Worm (Caenorhabditis elegans) whole organism, L3 larva: Measurements from ENCODE around the gene srg-64.

Source experiments
- ZK546.5 ChIP-seq: sonication (generic microtip); optimal IDR thresholded peaks from 2 replicates; lab custom pipeline; 2017; ENCODE audit warnings: missing biosample characterization, missing genetic modification characterization
- ceh-16 ChIP-seq: sonication (generic microtip); optimal IDR thresholded peaks from 2 replicates; lab custom pipeline; 2017; ENCODE audit warnings: missing biosample characterization, missing genetic modification characterization
- ceh-28 ChIP-seq: fragments of 150-350 bp; optimal IDR thresholded peaks from 2 replicates; lab custom pipeline; 2014; ENCODE audit warnings: missing biosample characterization, missing genetic modification reagents, missing genetic modification characterization
- ceh-82 ChIP-seq: fragments of 150-350 bp; optimal IDR thresholded peaks from 2 replicates; lab custom pipeline; 2014; ENCODE audit warnings: missing biosample characterization, missing genetic modification characterization
- daf-12 ChIP-seq: fragments of 150-350 bp; optimal IDR thresholded peaks from 2 replicates; lab custom pipeline; 2014; ENCODE audit warnings: missing biosample characterization, missing genetic modification reagents, missing genetic modification characterization
- egl-27 ChIP-seq: sonication (generic microtip); optimal IDR thresholded peaks from 4 replicates; lab custom pipeline; 2017; ENCODE audit warnings: missing biosample characterization, missing genetic modification reagents, missing genetic modification characterization
- egl-5 ChIP-seq: fragments of 150-350 bp; optimal IDR thresholded peaks from 2 replicates; lab custom pipeline; 2017; ENCODE audit warnings: missing biosample characterization, missing genetic modification reagents, missing genetic modification characterization, inconsistent platforms
- elt-1 ChIP-seq: fragments of 150-350 bp; optimal IDR thresholded peaks from 2 replicates; lab custom pipeline; 2014; ENCODE audit warnings: missing biosample characterization, missing genetic modification characterization
- elt-2 ChIP-seq: sonication (generic microtip); optimal IDR thresholded peaks from 2 replicates; lab custom pipeline; 2016; ENCODE audit warnings: missing genetic modification reagents, mild to moderate bottlenecking, missing genetic modification characterization, missing compliant biosample characterization
- elt-3 ChIP-seq, 3 experiments: fragments of 150-350 bp in 1 of 3; sonication (generic microtip) in 2 of 3; optimal IDR thresholded peaks; 2 replicates in 2 of 3; 4 replicates in 1 of 3; lab custom pipeline; 2014 to 2017; ENCODE audit warnings: missing biosample characterization in 3 of 3, missing genetic modification characterization in 3 of 3
- eor-1 ChIP-seq, 2 experiments: fragments of 150-350 bp; optimal IDR thresholded peaks; 2 replicates each; lab custom pipeline; 2014 to 2018; ENCODE audit warnings: missing biosample characterization in 2 of 2, missing genetic modification characterization in 2 of 2
- fkh-10 ChIP-seq: sonication (generic microtip); optimal IDR thresholded peaks from 2 replicates; lab custom pipeline; 2017; ENCODE audit warnings: missing biosample characterization, missing genetic modification reagents, missing genetic modification characterization
- jun-1 ChIP-seq: fragments of 150-350 bp; optimal IDR thresholded peaks from 2 replicates; lab custom pipeline; 2014; ENCODE audit warnings: missing biosample characterization, missing genetic modification reagents, missing genetic modification characterization
- lin-15B ChIP-seq: fragments of 150-350 bp; optimal IDR thresholded peaks from 2 replicates; lab custom pipeline; 2014; ENCODE audit warnings: missing biosample characterization, missing genetic modification characterization
- lin-39 ChIP-seq: fragments of 150-350 bp; optimal IDR thresholded peaks from 2 replicates; lab custom pipeline; 2018; ENCODE audit warnings: missing biosample characterization, missing genetic modification reagents, missing genetic modification characterization
- lsy-12 ChIP-seq: sonication (generic microtip); optimal IDR thresholded peaks from 2 replicates; lab custom pipeline; 2016; ENCODE audit warnings: mild to moderate bottlenecking, missing genetic modification characterization, missing compliant biosample characterization
- mdl-1 ChIP-seq: fragments of 150-350 bp; optimal IDR thresholded peaks from 2 replicates; lab custom pipeline; 2014; ENCODE audit warnings: missing biosample characterization, missing genetic modification characterization
- mml-1 ChIP-seq: fragments of 150-350 bp; sonication (generic microtip); optimal IDR thresholded peaks from 3 replicates; lab custom pipeline; 2014; ENCODE audit warnings: missing biosample characterization, missing genetic modification characterization
- nfya-1 ChIP-seq: sonication (generic microtip); optimal IDR thresholded peaks from 2 replicates; lab custom pipeline; 2017; ENCODE audit warnings: missing genetic modification characterization, mild to moderate bottlenecking, missing compliant biosample characterization, antibody characterized with exemption, moderate library complexity; ENCODE audit not compliant: insufficient read depth
- nhr-11 ChIP-seq: fragments of 150-350 bp; optimal IDR thresholded peaks from 2 replicates; lab custom pipeline; 2014; ENCODE audit warnings: missing biosample characterization, missing genetic modification characterization
- nhr-23 ChIP-seq: fragments of 150-350 bp; optimal IDR thresholded peaks from 2 replicates; lab custom pipeline; 2014; ENCODE audit warnings: missing biosample characterization, missing genetic modification reagents, missing genetic modification characterization
- nhr-25 ChIP-seq: sonication (generic microtip); optimal IDR thresholded peaks from 2 replicates; lab custom pipeline; 2017; ENCODE audit warnings: missing biosample characterization, missing genetic modification characterization
- nhr-28 ChIP-seq: fragments of 150-350 bp; optimal IDR thresholded peaks from 2 replicates; lab custom pipeline; 2014; ENCODE audit warnings: missing biosample characterization, missing genetic modification characterization
- nhr-43 ChIP-seq: sonication (generic microtip); optimal IDR thresholded peaks from 2 replicates; lab custom pipeline; 2016; ENCODE audit warnings: mild to moderate bottlenecking, missing genetic modification characterization, missing compliant biosample characterization; ENCODE audit not compliant: poor library complexity, severe bottlenecking
- nhr-76 ChIP-seq: fragments of 150-350 bp; sonication (generic microtip); optimal IDR thresholded peaks from 5 replicates; lab custom pipeline; 2014; ENCODE audit warnings: missing biosample characterization, missing genetic modification characterization
- nhr-77 ChIP-seq: fragments of 150-350 bp; optimal IDR thresholded peaks from 2 replicates; lab custom pipeline; 2014; ENCODE audit warnings: missing biosample characterization, missing genetic modification characterization
- pha-4 ChIP-seq: fragments of 150-350 bp; optimal IDR thresholded peaks from 2 replicates; lab custom pipeline; 2014; ENCODE audit warnings: missing biosample characterization, missing genetic modification reagents, missing genetic modification characterization
- pqm-1 ChIP-seq: fragments of 150-350 bp; optimal IDR thresholded peaks from 2 replicates; lab custom pipeline; 2017; ENCODE audit warnings: missing biosample characterization, missing genetic modification characterization, inconsistent platforms
- tbx-2 ChIP-seq: sonication (generic microtip); optimal IDR thresholded peaks from 2 replicates; lab custom pipeline; 2016; ENCODE audit warnings: mild to moderate bottlenecking, missing genetic modification characterization, missing compliant biosample characterization
- zag-1 ChIP-seq: fragments of 150-350 bp; optimal IDR thresholded peaks from 2 replicates; lab custom pipeline; 2014; ENCODE audit warnings: missing biosample characterization, missing genetic modification characterization
- ztf-4 ChIP-seq: fragments of 150-350 bp; optimal IDR thresholded peaks from 2 replicates; lab custom pipeline; 2014; ENCODE audit warnings: missing biosample characterization, missing genetic modification characterization

srg-64 gene

ce11 chrX:15707366-15707892 lies 33.0 kb downstream of the srg-64 start (continued):
- TF ChIP-seq eor-1 (tag; optimal IDR thresholded peaks at IDR 0.05; lab: Kevin White, UChicago) (no peak), nhr-23 (tag; lab: Kevin White, UChicago) (peak; percentile 77), pha-4 (tag; lab: Kevin White, UChicago) (peak; percentile 88)

ce11 chrX:15706108-15706676 lies 34.2 kb downstream of the srg-64 start:
- TF ChIP-seq nhr-25: peak; percentile 49
- peak; percentile 78 for TF ChIP-seq nhr-43 (tag; lab: Kevin White, UChicago)
- no peak for TF ChIP-seq mdl-1 (tag; lab: Kevin White, UChicago)
- TF ChIP-seq mml-1: no peak
- TF ChIP-seq nhr-23 (tag; lab: Kevin White, UChicago): peak; percentile 62

- TF ChIP-seq nhr-11 (no peak), jun-1 (tag; lab: Kevin White, UChicago) (peak; percentile 64), lsy-12 (tag; lab: Kevin White, UChicago) (peak; percentile 9), elt-1 (tag; lab: Kevin White, UChicago) (peak; percentile 3), pqm-1 (tag; lab: Kevin White, UChicago) (peak; percentile 68), elt-3 (tag; optimal IDR thresholded peaks at IDR 0.05; lab: Kevin White, UChicago) (peak in 1 of 3 experiments; percentile 30), elt-2 (tag; lab: Kevin White, UChicago) (peak; percentile 83), nhr-23 (tag; lab: Kevin White, UChicago) (peak; percentile 75), pha-4 (tag; lab: Kevin White, UChicago) (peak; percentile 51), egl-5 (tag; lab: Kevin White, UChicago) (peak; percentile 47), ceh-28 (tag; lab: Kevin White, UChicago) (peak; percentile 33), lin-15B (tag; lab: Kevin White, UChicago) (no peak), daf-12 (no peak), mdl-1 (tag; lab: Kevin White, UChicago) (peak; percentile 8), nfya-1 (tag; lab: Kevin White, UChicago) (peak; percentile 32), ztf-4 (tag; lab: Kevin White, UChicago) (no peak), nhr-25 (peak; percentile 12), zag-1 (tag; lab: Kevin White, UChicago) (no peak), ceh-16 (tag; lab: Kevin White, UChicago) (no peak), eor-1 (tag; optimal IDR thresholded peaks at IDR 0.05; lab: Kevin White, UChicago) (no peak), nhr-77 (tag; lab: Kevin White, UChicago) (no peak), lin-39 (tag; lab: Kevin White, UChicago) (no peak)
Observed at ce11 chrX:15704579-15705110, 35.8 kb downstream of the srg-64 start.

- peak; percentile 9 for TF ChIP-seq ceh-28 (tag; lab: Kevin White, UChicago)
- peak; percentile 50 for TF ChIP-seq pha-4 (tag; lab: Kevin White, UChicago)
- TF ChIP-seq elt-2 (tag; lab: Kevin White, UChicago): peak; percentile 77
- peak; percentile 48 for TF ChIP-seq pqm-1 (tag; lab: Kevin White, UChicago)
- peak; percentile 10 for TF ChIP-seq elt-1 (tag; lab: Kevin White, UChicago)
- no peak for TF ChIP-seq tbx-2 (tag; lab: Kevin White, UChicago)
- TF ChIP-seq nhr-23 (tag; lab: Kevin White, UChicago): peak; percentile 29
- no peak for TF ChIP-seq ztf-4 (tag; lab: Kevin White, UChicago)
- TF ChIP-seq, all 47 proteins: peak for 6
Observed at ce11 chrX:15700220-15700619, 40.2 kb downstream of the srg-64 start.

- TF ChIP-seq nhr-25 (no peak), pha-4 (tag; lab: Kevin White, UChicago) (peak; percentile 39)
- TF ChIP-seq, all 47 proteins: peak for 1
Observed at ce11 chrX:15696400-15696799, 44.0 kb downstream of the srg-64 start, which contains the start of gene ZK662.2. Gene ZK662.2, plus strand, starts transcription at chrX:15696700.

- TF ChIP-seq nfya-1 (tag; lab: Kevin White, UChicago): no peak
- no peak for TF ChIP-seq nhr-28
- TF ChIP-seq nhr-11: no peak
- no peak for TF ChIP-seq egl-27
- no peak for TF ChIP-seq nhr-76
- no peak for TF ChIP-seq elt-3 (tag; optimal IDR thresholded peaks at IDR 0.05; lab: Kevin White, UChicago)
- TF ChIP-seq nhr-25: no peak
- no peak for TF ChIP-seq fkh-10 (GFP tag; lab: Kevin White, UChicago)
- TF ChIP-seq eor-1 (tag; optimal IDR thresholded peaks at IDR 0.05; lab: Kevin White, UChicago): no peak
- no peak for TF ChIP-seq nhr-43 (tag; lab: Kevin White, UChicago)
- TF ChIP-seq ceh-82 (tag; lab: Kevin White, UChicago): no peak
- TF ChIP-seq ZK546.5: no peak
Observed at ce11 chrX:15693466-15693865, 47.0 kb downstream of the srg-64 start.
